Worm (Caenorhabditis elegans) whole organism, young adult: ENCODE results near the gene C44B11.6.

Source experiments
- F39B2.1 ChIP-seq: fragments of 200-800 bp; sonication (Bioruptor generic); IDR thresholded peaks from 2 replicates; pipeline ENCODE4 v1.3.6; 2022; ENCODE audit warnings: missing genetic modification reagents, missing genetic modification characterization, missing compliant biosample characterization
- K11D2.4 ChIP-seq: fragments of 200-800 bp; sonication (Bioruptor generic); IDR thresholded peaks from 2 replicates; pipeline ENCODE4 v1.3.6; 2022; ENCODE audit warnings: missing genetic modification reagents, missing genetic modification characterization, missing compliant biosample characterization
- K12H6.12 ChIP-seq: fragments of 200-800 bp; sonication (Bioruptor generic); optimal IDR thresholded peaks from 2 replicates; lab custom pipeline; 2018; ENCODE audit warnings: mild to moderate bottlenecking, missing genetic modification characterization, missing compliant biosample characterization
- atf-7 ChIP-seq: sonication (generic microtip); optimal IDR thresholded peaks from 2 replicates; lab custom pipeline; 2017; ENCODE audit warnings: mild to moderate bottlenecking, missing genetic modification characterization, missing compliant biosample characterization
- attf-6 ChIP-seq: fragments of 200-800 bp; sonication (Bioruptor generic); IDR thresholded peaks from 2 replicates; pipeline ENCODE4 v1.3.6; 2022; ENCODE audit warnings: missing genetic modification reagents, missing genetic modification characterization, missing compliant biosample characterization
- chd-7 ChIP-seq: sonication (generic microtip); optimal IDR thresholded peaks from 2 replicates; lab custom pipeline; 2016; ENCODE audit warnings: mild to moderate bottlenecking, missing genetic modification characterization, moderate library complexity, missing compliant biosample characterization
- die-1 ChIP-seq: sonication (generic microtip); optimal IDR thresholded peaks from 2 replicates; lab custom pipeline; 2016; ENCODE audit warnings: missing genotype, mild to moderate bottlenecking, missing genetic modification characterization, missing compliant biosample characterization
- efl-1 ChIP-seq: fragments of 150-350 bp; optimal IDR thresholded peaks from 2 replicates; lab custom pipeline; 2014; ENCODE audit warnings: missing biosample characterization, missing genetic modification reagents, missing genetic modification characterization
- egrh-3 ChIP-seq: fragments of 200-800 bp; sonication (Bioruptor generic); IDR thresholded peaks from 2 replicates; pipeline ENCODE4 v1.3.6; 2022; ENCODE audit warnings: missing genetic modification reagents, missing genetic modification characterization, missing compliant biosample characterization
- let-526 ChIP-seq: fragments of 200-800 bp; sonication (Bioruptor generic); IDR thresholded peaks from 2 replicates; pipeline ENCODE4 v1.3.6; 2022; ENCODE audit warnings: missing genetic modification reagents, missing genetic modification characterization, missing compliant biosample characterization
- lin-40 ChIP-seq: sonication (generic microtip); optimal IDR thresholded peaks from 2 replicates; lab custom pipeline; 2016; ENCODE audit warnings: missing genetic modification characterization, mild to moderate bottlenecking, missing compliant biosample characterization, missing genotype, missing genetic modification reagents
- snpc-1.3 ChIP-seq: sonication (generic microtip); optimal IDR thresholded peaks from 2 replicates; lab custom pipeline; 2017; ENCODE audit warnings: missing genetic modification characterization, mild to moderate bottlenecking, missing compliant biosample characterization, antibody characterized with exemption, moderate library complexity, missing genotype, missing genetic modification reagents; ENCODE audit not compliant: insufficient read depth
- snpc-4 ChIP-seq, 5 experiments: fragments of 150-350 bp in 1 of 5; sonication (generic microtip) in 4 of 5; optimal IDR thresholded peaks; 2 replicates each; lab custom pipeline; 2014 to 2018; ENCODE audit warnings: missing genetic modification characterization in 5 of 5, missing biosample characterization in 3 of 5, antibody characterized with exemption in 2 of 5, mild to moderate bottlenecking in 2 of 5, missing compliant biosample characterization in 2 of 5, missing genotype in 2 of 5, moderate library complexity in 2 of 5, missing genetic modification reagents in 1 of 5
- zfh-2 ChIP-seq: fragments of 200-800 bp; sonication (Bioruptor generic); conservative IDR thresholded peaks from 2 replicates; pipeline ENCODE4 v1.3.6; 2022; ENCODE audit warnings: missing genetic modification reagents, missing genetic modification characterization, missing compliant biosample characterization

- no peak for TF ChIP-seq egrh-3
- TF ChIP-seq let-526 (GFP tag; lab: Robert Waterston, UW): no peak
- TF ChIP-seq die-1 (tag; lab: Kevin White, UChicago): no peak
- no peak for TF ChIP-seq K12H6.12 (tag; lab: Kevin White, UChicago)
- no peak for TF ChIP-seq snpc-1.3
- TF ChIP-seq chd-7: no peak
- TF ChIP-seq efl-1 (GFP tag; lab: Kevin White, UChicago): no peak
- TF ChIP-seq F39B2.1: no peak
- no peak for TF ChIP-seq attf-6 (GFP tag; lab: Robert Waterston, UW)
- TF ChIP-seq lin-40 (tag; lab: Kevin White, UChicago): no peak
- no peak for TF ChIP-seq zfh-2 (GFP tag; lab: Robert Waterston, UW)
- TF ChIP-seq snpc-4 (GFP tag; optimal IDR thresholded peaks at IDR 0.05; lab: Kevin White, UChicago): no peak
- TF ChIP-seq snpc-4 (tag; optimal IDR thresholded peaks at IDR 0.05; lab: Kevin White, UChicago): no peak
- no peak for TF ChIP-seq K11D2.4 (GFP tag; lab: Robert Waterston, UW)
- TF ChIP-seq atf-7 (tag; lab: Kevin White, UChicago): no peak
Measured at ce11 chrIII:3143657-3144056, 9.3 kb upstream of the C44B11.6 start, which contains the start of gene C44B11.4.
